Fruit fly (Drosophila melanogaster) whole organism, embryonic: ENCODE measurements around the gene CG4709.
A peak's percentile ranks its signal among the peaks of the same experiment; 100 is the strongest.

ENCODE experiments used
- Bgb ChIP-seq: fragments of 200-800 bp; sonication (Bioruptor generic); IDR thresholded peaks from 2 replicates; pipeline ENCODE4 v1.3.6; 2022; ENCODE audit warnings: missing biosample characterization, missing genetic modification characterization; ENCODE audit not compliant: partially characterized antibody
- BtbVII ChIP-seq: fragments of 200-800 bp; sonication (Bioruptor generic); optimal IDR thresholded peaks from 3 replicates; lab custom pipeline; 2017; ENCODE audit warnings: missing biosample characterization, mild to moderate bottlenecking, missing genetic modification characterization
- CG10274 ChIP-seq: fragments of 200-800 bp; sonication (Bioruptor generic); optimal IDR thresholded peaks from 3 replicates; lab custom pipeline; 2017; ENCODE audit warnings: missing biosample characterization, mild to moderate bottlenecking, missing genetic modification characterization
- CG11398 ChIP-seq: fragments of 200-800 bp; sonication (Bioruptor generic); optimal IDR thresholded peaks from 2 replicates; lab custom pipeline; 2016; ENCODE audit warnings: missing biosample characterization, missing genetic modification characterization
- CG11504 ChIP-seq: fragments of 200-800 bp; sonication (Bioruptor generic); optimal IDR thresholded peaks from 3 replicates; lab custom pipeline; 2019; ENCODE audit warnings: missing biosample characterization, mild to moderate bottlenecking, missing genetic modification characterization, moderate library complexity
- CG13123 ChIP-seq: fragments of 200-800 bp; sonication (Bioruptor generic); optimal IDR thresholded peaks from 2 replicates; lab custom pipeline; 2016; ENCODE audit warnings: missing biosample characterization, missing genetic modification characterization
- CG13287 ChIP-seq: fragments of 200-800 bp; sonication (Bioruptor generic); IDR thresholded peaks from 2 replicates; pipeline ENCODE4 v1.3.6; 2022; ENCODE audit warnings: missing biosample characterization, missing genetic modification characterization; ENCODE audit not compliant: partially characterized antibody
- CG14014 ChIP-seq: fragments of 200-800 bp; sonication (Bioruptor generic); IDR thresholded peaks from 2 replicates; pipeline ENCODE4 v1.3.6; 2022; ENCODE audit warnings: missing biosample characterization, missing genetic modification characterization
- CG17359 ChIP-seq: fragments of 200-800 bp; sonication (Bioruptor generic); optimal IDR thresholded peaks from 3 replicates; lab custom pipeline; 2018; ENCODE audit warnings: missing biosample characterization, mild to moderate bottlenecking, missing genetic modification characterization, moderate library complexity
- CG2120 ChIP-seq: fragments of 200-800 bp; sonication (Bioruptor generic); optimal IDR thresholded peaks from 3 replicates; lab custom pipeline; 2016; ENCODE audit warnings: missing biosample characterization, missing genetic modification characterization
- CG32772 ChIP-seq: fragments of 200-800 bp; sonication (Bioruptor generic); IDR thresholded peaks from 2 replicates; pipeline ENCODE4 v1.3.6; 2022; ENCODE audit warnings: missing biosample characterization, missing genetic modification characterization
- CG3726 ChIP-seq: fragments of 200-800 bp; sonication (Bioruptor generic); IDR thresholded peaks from 3 replicates; pipeline ENCODE4, ENCODE4 v1.3.6; 2022; ENCODE audit warnings: missing biosample characterization, missing genetic modification characterization
- CG43689 ChIP-seq: fragments of 200-800 bp; sonication (Bioruptor generic); IDR thresholded peaks from 2 replicates; pipeline ENCODE4 v1.3.6; 2022; ENCODE audit warnings: missing biosample characterization, missing genetic modification characterization
- CG4707 ChIP-seq: fragments of 200-800 bp; sonication (Bioruptor generic); optimal IDR thresholded peaks from 2 replicates; lab custom pipeline; 2018; ENCODE audit warnings: missing biosample characterization, mild to moderate bottlenecking, missing genetic modification characterization, moderate library complexity
- CG7357 ChIP-seq: fragments of 200-800 bp; sonication (Bioruptor generic); IDR thresholded peaks from 3 replicates; pipeline ENCODE4 v1.3.6; 2022; ENCODE audit warnings: missing biosample characterization, missing genetic modification characterization
- CG7372 ChIP-seq: fragments of 200-800 bp; sonication (Bioruptor generic); IDR thresholded peaks from 2 replicates; pipeline ENCODE4 v1.3.6; 2022; ENCODE audit warnings: missing biosample characterization, missing genetic modification characterization
- CG7556 ChIP-seq: fragments of 200-800 bp; sonication (Bioruptor generic); optimal IDR thresholded peaks from 2 replicates; lab custom pipeline; 2017; ENCODE audit warnings: missing biosample characterization, mild to moderate bottlenecking, missing genetic modification characterization
- CG7987 ChIP-seq: fragments of 200-800 bp; sonication (Bioruptor generic); optimal IDR thresholded peaks from 2 replicates; lab custom pipeline; 2018; ENCODE audit warnings: missing biosample characterization, mild to moderate bottlenecking, missing genetic modification characterization, moderate library complexity
- CG8290 ChIP-seq, 3 experiments: fragments of 200-800 bp; sonication (Bioruptor generic); optimal IDR thresholded peaks; 2 replicates each; lab custom pipeline; 2016 to 2019; ENCODE audit warnings: missing biosample characterization in 3 of 3, missing genetic modification characterization in 3 of 3, mild to moderate bottlenecking in 2 of 3, moderate library complexity in 1 of 3
- CG9727 ChIP-seq: fragments of 200-800 bp; sonication (Bioruptor generic); optimal IDR thresholded peaks from 3 replicates; lab custom pipeline; 2017; ENCODE audit warnings: missing biosample characterization, mild to moderate bottlenecking, missing genetic modification characterization
- CHES-1-like ChIP-seq: fragments of 200-800 bp; sonication (Bioruptor generic); optimal IDR thresholded peaks from 2 replicates; lab custom pipeline; 2016; ENCODE audit warnings: missing biosample characterization, missing genetic modification characterization
- CTCF ChIP-seq: fragments of 200-800 bp; sonication (Bioruptor generic); optimal IDR thresholded peaks from 2 replicates; lab custom pipeline; 2017; ENCODE audit warnings: missing biosample characterization, mild to moderate bottlenecking, missing genetic modification characterization, moderate library complexity
- D19A ChIP-seq: fragments of 200-800 bp; optimal IDR thresholded peaks from 3 replicates; lab custom pipeline; 2019; ENCODE audit warnings: missing biosample characterization, mild to moderate bottlenecking, missing genetic modification characterization, moderate library complexity
- Dip3 ChIP-seq: fragments of 200-800 bp; sonication (Bioruptor generic); optimal IDR thresholded peaks from 3 replicates; lab custom pipeline; 2016; ENCODE audit warnings: missing biosample characterization, missing genetic modification characterization
- HmgZ ChIP-seq: fragments of 200-800 bp; sonication (Bioruptor generic); optimal IDR thresholded peaks from 2 replicates; lab custom pipeline; 2018; ENCODE audit warnings: missing biosample characterization, mild to moderate bottlenecking, missing genetic modification characterization
- Hsf ChIP-seq: fragments of 200-800 bp; sonication (Bioruptor generic); optimal IDR thresholded peaks from 3 replicates; lab custom pipeline; 2016; ENCODE audit warnings: missing biosample characterization, missing genetic modification characterization
- NC2β ChIP-seq: fragments of 200-800 bp; sonication (Bioruptor generic); optimal IDR thresholded peaks from 2 replicates; lab custom pipeline; 2016; ENCODE audit warnings: missing biosample characterization, missing genetic modification characterization
- amos ChIP-seq: fragments of 200-800 bp; sonication (Bioruptor generic); IDR thresholded peaks from 2 replicates; pipeline ENCODE4 v1.3.6; 2022; ENCODE audit warnings: missing biosample characterization, missing genetic modification characterization; ENCODE audit not compliant: partially characterized antibody
- ato ChIP-seq: fragments of 200-800 bp; sonication (Bioruptor generic); IDR thresholded peaks from 2 replicates; pipeline ENCODE4 v1.3.6; 2022; ENCODE audit warnings: missing biosample characterization, missing genetic modification characterization; ENCODE audit not compliant: partially characterized antibody
- dimm ChIP-seq: fragments of 200-800 bp; sonication (Bioruptor generic); IDR thresholded peaks from 2 replicates; pipeline ENCODE4 v1.3.6; 2022; ENCODE audit warnings: missing biosample characterization, missing genetic modification characterization
- dm ChIP-seq: fragments of 200-800 bp; sonication (Bioruptor generic); optimal IDR thresholded peaks from 3 replicates; lab custom pipeline; 2016; ENCODE audit warnings: missing biosample characterization, missing genetic modification characterization
- ewg ChIP-seq: fragments of 200-800 bp; sonication (Bioruptor generic); optimal IDR thresholded peaks from 3 replicates; lab custom pipeline; 2017; ENCODE audit warnings: mild to moderate bottlenecking, missing biosample characterization, missing genetic modification reagents, missing genetic modification characterization
- gsb ChIP-seq: fragments of 200-800 bp; sonication (Bioruptor generic); IDR thresholded peaks from 2 replicates; pipeline ENCODE4 v1.3.6; 2022; ENCODE audit warnings: missing biosample characterization, missing genetic modification characterization
- kay ChIP-seq: fragments of 200-800 bp; sonication (Bioruptor generic); optimal IDR thresholded peaks from 2 replicates; lab custom pipeline; 2016; ENCODE audit warnings: missing biosample characterization, missing genetic modification characterization
- lov ChIP-seq, 2 experiments: fragments of 200-800 bp in 1 of 2; fragments of >200 bp in 1 of 2; sonication (Bioruptor generic) in 1 of 2; IDR thresholded peaks in 1 of 2; optimal IDR thresholded peaks in 1 of 2; 2 replicates in 1 of 2; 3 replicates in 1 of 2; pipeline versions ENCODE4 v1.3.6 to Lab custom; 2017 to 2022; ENCODE audit warnings: missing biosample characterization in 1 of 2, missing genetic modification characterization in 1 of 2
- maf-S ChIP-seq: fragments of 200-800 bp; sonication (Bioruptor generic); optimal IDR thresholded peaks from 2 replicates; lab custom pipeline; 2016; ENCODE audit warnings: missing biosample characterization, missing genetic modification characterization
- nau ChIP-seq: fragments of 200-800 bp; sonication (Bioruptor generic); optimal IDR thresholded peaks from 3 replicates; lab custom pipeline; 2017; ENCODE audit warnings: missing biosample characterization, mild to moderate bottlenecking, missing genetic modification characterization, missing genetic modification reagents
- nerfin-1 ChIP-seq: fragments of 200-800 bp; sonication (Bioruptor generic); optimal IDR thresholded peaks from 3 replicates; lab custom pipeline; 2019; ENCODE audit warnings: missing biosample characterization, mild to moderate bottlenecking, missing genetic modification characterization, moderate library complexity
- pfk ChIP-seq: fragments of 200-800 bp; sonication (Bioruptor generic); optimal IDR thresholded peaks from 2 replicates; lab custom pipeline; 2018; ENCODE audit warnings: missing biosample characterization, mild to moderate bottlenecking, missing genetic modification characterization, moderate library complexity
- prd ChIP-seq, 3 experiments: fragments of >200 bp in 2 of 3; fragments of 200-800 bp in 1 of 3; sonication (Bioruptor generic) in 1 of 3; optimal IDR thresholded peaks in 2 of 3; IDR thresholded peaks in 1 of 3; 2 replicates in 2 of 3; 3 replicates in 1 of 3; pipeline versions ENCODE4 v1.3.6 to Lab custom; 2017 to 2022; ENCODE audit warnings: missing biosample characterization in 1 of 3, missing genetic modification characterization in 1 of 3
- scrt ChIP-seq: fragments of 200-800 bp; sonication (Bioruptor generic); optimal IDR thresholded peaks from 2 replicates; lab custom pipeline; 2018; ENCODE audit warnings: missing biosample characterization, mild to moderate bottlenecking, missing genetic modification characterization, moderate library complexity
- slp2 ChIP-seq: fragments of 200-800 bp; sonication (Bioruptor generic); optimal IDR thresholded peaks from 2 replicates; lab custom pipeline; 2016; ENCODE audit warnings: missing biosample characterization, missing genetic modification characterization
- unpg ChIP-seq: fragments of 200-800 bp; sonication (Bioruptor generic); optimal IDR thresholded peaks from 3 replicates; lab custom pipeline; 2018; ENCODE audit warnings: missing biosample characterization, mild to moderate bottlenecking, missing genetic modification characterization, moderate library complexity
- wek ChIP-seq: fragments of 200-800 bp; sonication (Bioruptor generic); optimal IDR thresholded peaks from 3 replicates; lab custom pipeline; 2018; ENCODE audit warnings: missing biosample characterization, mild to moderate bottlenecking, missing genetic modification characterization, moderate library complexity
- wor ChIP-seq: fragments of 200-800 bp; sonication (Bioruptor generic); IDR thresholded peaks from 2 replicates; pipeline ENCODE4 v1.3.6; 2022; ENCODE audit warnings: missing biosample characterization, missing genetic modification characterization

CG4709 gene

dm6 chr2L:9911783-9912182 is 42.3 kb upstream of the CG4709 start (continued):
- TF ChIP-seq CG32772 (GFP tag; lab: Robert Waterston, UW) = no peak
- no peak for TF ChIP-seq lov (optimal IDR thresholded peaks at IDR 0.05; lab: Kevin White, UChicago)
- TF ChIP-seq lov (GFP tag; IDR thresholded peaks at IDR 0.05; lab: Robert Waterston, UW) = 0 out of 3 replicates have a peak, but pooled peaks have one; percentile 10
- TF ChIP-seq CG13287 = peak; percentile 27; the same call in 1 of the 2 replicates
- no peak for TF ChIP-seq ewg (GFP tag; lab: Kevin White, UChicago)
- TF ChIP-seq slp2 (GFP tag; lab: Kevin White, UChicago) = no peak
- no peak for TF ChIP-seq dimm (GFP tag; lab: Robert Waterston, UW)
- TF ChIP-seq CG3726 (GFP tag; lab: Robert Waterston, UW) = no peak
- TF ChIP-seq Dip3 = no peak
- TF ChIP-seq amos (GFP tag; lab: Robert Waterston, UW) = no peak
- peak; percentile 42 for TF ChIP-seq CG2120 (GFP tag; lab: Kevin White, UChicago)
- no peak for TF ChIP-seq CG4707 (GFP tag; lab: Kevin White, UChicago)
- no peak for TF ChIP-seq CHES-1-like
- TF ChIP-seq CG43689 (GFP tag; lab: Robert Waterston, UW) = no peak
- TF ChIP-seq BtbVII (GFP tag; lab: Kevin White, UChicago) = no peak
- no peak for TF ChIP-seq wor (GFP tag; lab: Robert Waterston, UW)
- no peak for TF ChIP-seq CG7372 (GFP tag; lab: Robert Waterston, UW)
- no peak for TF ChIP-seq CG10274
- TF ChIP-seq CG7357 (GFP tag; lab: Robert Waterston, UW) = no peak
- TF ChIP-seq Hsf (GFP tag; lab: Kevin White, UChicago) = no peak
- TF ChIP-seq wek (GFP tag; lab: Kevin White, UChicago) = no peak
- no peak for TF ChIP-seq kay (GFP tag; lab: Kevin White, UChicago)
- TF ChIP-seq CG17359 (tag; lab: Kevin White, UChicago) = peak; percentile 39
- TF ChIP-seq ato (GFP tag; lab: Robert Waterston, UW) = no peak
- no peak for TF ChIP-seq CG14014
- TF ChIP-seq CG13123 = no peak
- no peak for TF ChIP-seq Bgb (GFP tag; lab: Robert Waterston, UW)
- TF ChIP-seq CG7556 = no peak
- no peak for TF ChIP-seq scrt
- no peak for TF ChIP-seq CG11398
- TF ChIP-seq CG8290 (GFP tag; optimal IDR thresholded peaks at IDR 0.05; lab: Kevin White, UChicago) = no peak
- peak in 1 of 2 experiments; percentile 14 for TF ChIP-seq CG8290 (tag; optimal IDR thresholded peaks at IDR 0.05; lab: Kevin White, UChicago)
- no peak for TF ChIP-seq maf-S (GFP tag; lab: Kevin White, UChicago)
- TF ChIP-seq prd (optimal IDR thresholded peaks at IDR 0.05; lab: Kevin White, UChicago) = no peak
- 0 out of 3 replicates have a peak, but pooled peaks have one; percentile 13 for TF ChIP-seq prd (GFP tag; IDR thresholded peaks at IDR 0.05; lab: Robert Waterston, UW)
- TF ChIP-seq nerfin-1 (tag; lab: Kevin White, UChicago) = no peak
- TF ChIP-seq CTCF (GFP tag; lab: Kevin White, UChicago) = no peak
- no peak for TF ChIP-seq gsb (GFP tag; lab: Robert Waterston, UW)
- no peak for TF ChIP-seq NC2β (GFP tag; lab: Kevin White, UChicago)
- peak; percentile 31 for TF ChIP-seq CG11504
- no peak for TF ChIP-seq CG9727
- TF ChIP-seq unpg (GFP tag; lab: Kevin White, UChicago) = no peak
- no peak for TF ChIP-seq nau
- no peak for TF ChIP-seq pfk (GFP tag; lab: Kevin White, UChicago)
- no peak for TF ChIP-seq D19A (tag; lab: Kevin White, UChicago)
- TF ChIP-seq HmgZ (tag; lab: Kevin White, UChicago) = no peak
- no peak for TF ChIP-seq dm (GFP tag; lab: Kevin White, UChicago)
- no peak for TF ChIP-seq CG7987 (GFP tag; lab: Kevin White, UChicago)
- TF ChIP-seq, all 482 proteins: peak for 86
